Worm (Caenorhabditis elegans): Measurements from ENCODE around the gene nhr-63.

DNA sequence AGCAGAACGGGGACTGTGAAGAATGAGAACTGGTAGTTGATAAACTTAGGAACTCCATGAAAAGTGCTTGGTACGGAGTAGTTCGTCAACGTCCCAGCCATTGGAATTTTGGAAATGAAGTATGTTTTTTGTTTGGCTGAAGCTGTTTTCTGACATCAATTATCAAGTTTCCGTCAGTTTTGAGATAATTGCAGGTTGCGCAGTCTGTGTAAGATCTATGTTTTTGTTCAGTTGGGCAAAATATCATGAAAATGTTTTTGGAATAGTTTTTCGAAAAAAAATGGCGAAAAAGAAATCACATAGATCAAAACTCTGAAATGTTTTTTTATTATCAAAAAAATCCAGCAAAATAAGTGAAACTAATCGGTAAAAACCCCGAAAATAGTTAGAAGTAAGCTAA is 27.6 kb upstream of the nhr-63 start, which contains the start of gene sru-22:
- TF ChIP-seq F52B5.7 (tag; optimal IDR thresholded peaks at IDR 0.05) = no peak
- TF ChIP-seq rpc-1 (optimal IDR thresholded peaks at IDR 0.05) = no peak
- no peak for TF ChIP-seq rpc-1 (tag; optimal IDR thresholded peaks at IDR 0.05)
- TF ChIP-seq lsl-1 (GFP tag; optimal IDR thresholded peaks at IDR 0.05) = no peak
- TF ChIP-seq B0035.1 (tag; optimal IDR thresholded peaks at IDR 0.05) = no peak
- no peak for TF ChIP-seq ets-4 (GFP tag; optimal IDR thresholded peaks at IDR 0.05)
